Worm (Caenorhabditis elegans) whole organism, late embryonic: ENCODE data around the gene mltn-7.

Experiments
- C38D4.7 ChIP-seq: fragments of 200-800 bp; sonication (Bioruptor generic); optimal IDR thresholded peaks from 2 replicates; lab custom pipeline; 2018; ENCODE audit warnings: mild to moderate bottlenecking, missing genetic modification characterization, moderate library complexity, missing compliant biosample characterization
- F13H6.1 ChIP-seq: sonication (generic microtip); optimal IDR thresholded peaks from 2 replicates; lab custom pipeline; 2016; ENCODE audit warnings: missing genetic modification characterization, missing compliant biosample characterization
- K09A11.1 ChIP-seq: sonication (generic microtip); optimal IDR thresholded peaks from 2 replicates; lab custom pipeline; 2017; ENCODE audit warnings: antibody characterized with exemption, mild to moderate bottlenecking, missing genetic modification characterization, missing compliant biosample characterization; ENCODE audit not compliant: insufficient read depth
- Y22D7AL.16 ChIP-seq: sonication (generic microtip); optimal IDR thresholded peaks from 2 replicates; lab custom pipeline; 2016; ENCODE audit warnings: missing genetic modification characterization, missing compliant biosample characterization
- ama-1 ChIP-seq: fragments of 150-350 bp; optimal IDR thresholded peaks from 2 replicates; lab custom pipeline; 2014
- ceh-18 ChIP-seq: sonication (generic microtip); optimal IDR thresholded peaks from 2 replicates; lab custom pipeline; 2016; ENCODE audit warnings: missing genetic modification characterization, missing compliant biosample characterization
- ceh-19 ChIP-seq: fragments of 200-800 bp; sonication (Bioruptor generic); optimal IDR thresholded peaks from 2 replicates; lab custom pipeline; 2018; ENCODE audit warnings: mild to moderate bottlenecking, missing genetic modification characterization, missing compliant biosample characterization
- ceh-24 ChIP-seq: sonication (generic microtip); optimal IDR thresholded peaks from 2 replicates; lab custom pipeline; 2016; ENCODE audit warnings: mild to moderate bottlenecking, missing genetic modification characterization, missing compliant biosample characterization
- ceh-30 ChIP-seq: fragments of 150-350 bp; optimal IDR thresholded peaks from 2 replicates; lab custom pipeline; 2014; ENCODE audit warnings: missing biosample characterization, missing genetic modification characterization
- ceh-31 ChIP-seq: sonication (generic microtip); optimal IDR thresholded peaks from 2 replicates; lab custom pipeline; 2016; ENCODE audit warnings: missing genetic modification characterization, missing compliant biosample characterization
- ceh-34 ChIP-seq: sonication (generic microtip); optimal IDR thresholded peaks from 2 replicates; lab custom pipeline; 2016; ENCODE audit warnings: mild to moderate bottlenecking, missing genetic modification characterization, missing compliant biosample characterization
- ceh-48 ChIP-seq: sonication (generic microtip); optimal IDR thresholded peaks from 2 replicates; lab custom pipeline; 2016; ENCODE audit warnings: missing genetic modification characterization, inconsistent platforms, missing compliant biosample characterization
- ceh-6 ChIP-seq: fragments of 200-800 bp; sonication (Bioruptor generic); optimal IDR thresholded peaks from 2 replicates; lab custom pipeline; 2018; ENCODE audit warnings: mild to moderate bottlenecking, missing genetic modification characterization, missing compliant biosample characterization
- ceh-9 ChIP-seq: sonication (generic microtip); optimal IDR thresholded peaks from 2 replicates; lab custom pipeline; 2016; ENCODE audit warnings: mild to moderate bottlenecking, missing genetic modification characterization, inconsistent platforms, missing compliant biosample characterization
- dmd-4 ChIP-seq: sonication (generic microtip); optimal IDR thresholded peaks from 2 replicates; lab custom pipeline; 2016; ENCODE audit warnings: borderline replicate concordance, missing genetic modification characterization, missing compliant biosample characterization
- dve-1 ChIP-seq: sonication (generic microtip); optimal IDR thresholded peaks from 2 replicates; lab custom pipeline; 2017; ENCODE audit warnings: antibody characterized with exemption, mild to moderate bottlenecking, missing genetic modification characterization, missing compliant biosample characterization
- elt-2 ChIP-seq: sonication (generic microtip); optimal IDR thresholded peaks from 2 replicates; lab custom pipeline; 2016; ENCODE audit warnings: missing genetic modification reagents, missing genetic modification characterization, missing compliant biosample characterization
- elt-4 ChIP-seq: sonication (generic microtip); optimal IDR thresholded peaks from 2 replicates; lab custom pipeline; 2016; ENCODE audit warnings: missing genetic modification characterization, missing compliant biosample characterization
- fkh-10 ChIP-seq: fragments of 150-350 bp; optimal IDR thresholded peaks from 2 replicates; lab custom pipeline; 2014; ENCODE audit warnings: missing biosample characterization, missing genetic modification reagents, missing genetic modification characterization
- fkh-6 ChIP-seq: sonication (generic microtip); optimal IDR thresholded peaks from 2 replicates; lab custom pipeline; 2016; ENCODE audit warnings: missing genetic modification characterization, missing compliant biosample characterization
- gmeb-2 ChIP-seq: sonication (generic microtip); optimal IDR thresholded peaks from 2 replicates; lab custom pipeline; 2016; ENCODE audit warnings: missing genetic modification characterization, inconsistent platforms, missing compliant biosample characterization
- hlh-13 ChIP-seq: fragments of 200-800 bp; sonication (Bioruptor generic); optimal IDR thresholded peaks from 2 replicates; lab custom pipeline; 2018; ENCODE audit warnings: mild to moderate bottlenecking, missing genetic modification characterization, missing compliant biosample characterization
- hlh-15 ChIP-seq: sonication (generic microtip); optimal IDR thresholded peaks from 2 replicates; lab custom pipeline; 2016; ENCODE audit warnings: missing genetic modification characterization, missing compliant biosample characterization
- hlh-6 ChIP-seq: sonication (generic microtip); optimal IDR thresholded peaks from 2 replicates; lab custom pipeline; 2016; ENCODE audit warnings: missing genotype, missing genetic modification characterization, missing compliant biosample characterization
- hlh-8 ChIP-seq: sonication (generic microtip); optimal IDR thresholded peaks from 2 replicates; lab custom pipeline; 2016; ENCODE audit warnings: missing genotype, missing genetic modification characterization, missing compliant biosample characterization
- madf-2 ChIP-seq: sonication (generic microtip); optimal IDR thresholded peaks from 2 replicates; lab custom pipeline; 2017; ENCODE audit warnings: missing genetic modification characterization, missing compliant biosample characterization
- nhr-11 ChIP-seq: fragments of 150-350 bp; optimal IDR thresholded peaks from 2 replicates; lab custom pipeline; 2014; ENCODE audit warnings: missing biosample characterization, missing genetic modification characterization
- npax-4 ChIP-seq: sonication (generic microtip); optimal IDR thresholded peaks from 2 replicates; lab custom pipeline; 2016; ENCODE audit warnings: missing genetic modification characterization, missing compliant biosample characterization
- odd-2 ChIP-seq: sonication (generic microtip); optimal IDR thresholded peaks from 2 replicates; lab custom pipeline; 2017; ENCODE audit warnings: antibody characterized with exemption, mild to moderate bottlenecking, missing genetic modification characterization, missing compliant biosample characterization
- pag-3 ChIP-seq: sonication (generic microtip); optimal IDR thresholded peaks from 2 replicates; lab custom pipeline; 2016; ENCODE audit warnings: missing compliant biosample characterization, missing genetic modification characterization, borderline replicate concordance
- pat-9 ChIP-seq: fragments of 200-800 bp; sonication (Bioruptor generic); optimal IDR thresholded peaks from 2 replicates; lab custom pipeline; 2018; ENCODE audit warnings: mild to moderate bottlenecking, missing genetic modification characterization, moderate library complexity, missing compliant biosample characterization
- pros-1 ChIP-seq: fragments of 150-350 bp; optimal IDR thresholded peaks from 2 replicates; lab custom pipeline; 2014; ENCODE audit warnings: missing biosample characterization, missing genetic modification reagents, missing genetic modification characterization
- ref-2 ChIP-seq: sonication (generic microtip); optimal IDR thresholded peaks from 2 replicates; lab custom pipeline; 2016; ENCODE audit warnings: missing genetic modification characterization, missing compliant biosample characterization
- sdc-2 ChIP-seq: sonication (generic microtip); optimal IDR thresholded peaks from 2 replicates; lab custom pipeline; 2016; ENCODE audit warnings: missing genotype, missing genetic modification characterization, missing compliant biosample characterization
- sox-2 ChIP-seq: fragments of 200-800 bp; sonication (Bioruptor generic); IDR thresholded peaks from 2 replicates; pipeline ENCODE4 v1.3.6; 2022; ENCODE audit warnings: missing genetic modification reagents, missing genetic modification characterization, missing compliant biosample characterization
- syd-9 ChIP-seq: sonication (generic microtip); optimal IDR thresholded peaks from 2 replicates; lab custom pipeline; 2016; ENCODE audit warnings: mild to moderate bottlenecking, missing genetic modification characterization, moderate library complexity, missing compliant biosample characterization
- tbx-2 ChIP-seq: sonication (generic microtip); optimal IDR thresholded peaks from 2 replicates; lab custom pipeline; 2016; ENCODE audit warnings: missing genetic modification characterization, missing compliant biosample characterization
- tbx-7 ChIP-seq: sonication (generic microtip); optimal IDR thresholded peaks from 2 replicates; lab custom pipeline; 2016; ENCODE audit warnings: missing genotype, missing genetic modification characterization, missing compliant biosample characterization
- ttx-3 ChIP-seq: sonication (generic microtip); optimal IDR thresholded peaks from 2 replicates; lab custom pipeline; 2016; ENCODE audit warnings: missing genetic modification reagents, missing genetic modification characterization, missing compliant biosample characterization
- unc-3 ChIP-seq, 2 experiments: fragments of 200-800 bp in 1 of 2; sonication (Bioruptor generic) in 1 of 2; sonication (generic microtip) in 1 of 2; conservative IDR thresholded peaks in 1 of 2; optimal IDR thresholded peaks in 1 of 2; 2 replicates each; pipeline versions ENCODE4 v1.3.6 to Lab custom; 2016 to 2022; ENCODE audit warnings: missing compliant biosample characterization in 2 of 2, missing genetic modification characterization in 2 of 2, missing genetic modification reagents in 1 of 2
- unc-55 ChIP-seq: sonication (generic microtip); optimal IDR thresholded peaks from 2 replicates; lab custom pipeline; 2017; ENCODE audit warnings: missing biosample characterization, missing genetic modification reagents, missing genetic modification characterization
- zip-5 ChIP-seq: sonication (generic microtip); optimal IDR thresholded peaks from 2 replicates; lab custom pipeline; 2016; ENCODE audit warnings: missing genetic modification characterization, missing compliant biosample characterization

Gene mltn-7

DNA sequence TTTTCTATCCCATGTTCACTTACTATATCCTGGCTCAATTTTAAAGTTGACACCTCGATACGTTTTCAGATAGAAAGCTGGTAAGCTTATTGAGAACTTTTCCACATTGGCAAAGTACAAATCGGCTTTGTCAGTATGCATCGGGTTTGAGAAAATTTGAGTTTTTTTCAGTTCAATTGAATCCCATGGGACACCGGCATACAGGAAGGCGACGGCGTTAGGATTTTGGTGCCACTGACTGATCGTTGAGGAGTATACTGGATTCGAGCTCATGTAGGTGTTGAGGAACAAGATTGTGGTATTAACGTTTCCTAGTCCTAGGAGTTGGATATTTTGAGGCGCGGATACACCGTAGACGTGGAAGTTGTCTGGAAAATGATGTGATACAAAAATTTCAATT is 42.7 kb downstream of the mltn-7 start:
- TF ChIP-seq fkh-10 (GFP tag; lab: Kevin White, UChicago) = no peak
- TF ChIP-seq pat-9 (tag; lab: Kevin White, UChicago) = no peak
- TF ChIP-seq ceh-6 (GFP tag; lab: Kevin White, UChicago) = no peak
- TF ChIP-seq ceh-34 (tag; lab: Kevin White, UChicago) = no peak
- TF ChIP-seq hlh-6 (tag; lab: Kevin White, UChicago) = no peak
- no peak for TF ChIP-seq hlh-15
- no peak for TF ChIP-seq ceh-19 (GFP tag; lab: Kevin White, UChicago)
- no peak for TF ChIP-seq odd-2 (tag; lab: Kevin White, UChicago)
- no peak for TF ChIP-seq ceh-9
- no peak for TF ChIP-seq ttx-3 (tag; lab: Kevin White, UChicago)
- TF ChIP-seq gmeb-2 = no peak
- no peak for TF ChIP-seq hlh-13
- TF ChIP-seq sox-2 (GFP tag; lab: Robert Waterston, UW) = no peak
- TF ChIP-seq sdc-2 (tag; lab: Kevin White, UChicago) = no peak
- no peak for TF ChIP-seq nhr-11 (tag; lab: Kevin White, UChicago)
- no peak for TF ChIP-seq ceh-31
- TF ChIP-seq dve-1 = no peak
- TF ChIP-seq elt-4 = no peak
- no peak for TF ChIP-seq F13H6.1 (tag; lab: Kevin White, UChicago)
- no peak for TF ChIP-seq tbx-2 (tag; lab: Kevin White, UChicago)
- TF ChIP-seq, all 69 proteins: peak for 0

DNA sequence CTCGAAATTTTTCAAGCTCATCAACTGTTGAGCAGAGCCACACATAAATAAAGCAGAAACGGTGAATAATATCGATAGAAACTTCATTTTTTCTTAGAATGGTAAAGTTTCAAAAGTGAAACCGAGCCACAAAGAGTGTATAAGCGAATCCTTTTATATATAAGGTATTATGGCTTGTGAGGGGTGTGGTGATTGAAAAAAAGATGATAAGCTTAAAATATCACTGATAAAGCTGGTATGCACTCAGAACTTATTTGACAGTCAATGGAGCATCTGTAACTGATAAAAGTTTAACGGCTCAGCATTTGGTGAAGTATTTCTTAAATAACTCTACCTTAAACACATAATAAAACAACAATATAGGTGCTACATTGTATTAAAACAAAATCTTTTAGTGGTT is 44.5 kb downstream of the mltn-7 start, which contains the start of gene dod-19:
dod-19 (minus strand) TSS at position 130 of the 400 bp plus-strand sequence.
- TF ChIP-seq ref-2 (tag; lab: Kevin White, UChicago) = no peak
- TF ChIP-seq ceh-31 = no peak
- no peak for TF ChIP-seq pag-3 (tag; lab: Kevin White, UChicago)
- no peak for TF ChIP-seq gmeb-2
- TF ChIP-seq K09A11.1 (tag; lab: Kevin White, UChicago) = no peak
- TF ChIP-seq hlh-8 = no peak
- no peak for TF ChIP-seq fkh-6 (tag; lab: Kevin White, UChicago)
- no peak for TF ChIP-seq C38D4.7 (GFP tag; lab: Kevin White, UChicago)
- no peak for TF ChIP-seq ceh-30 (tag; lab: Kevin White, UChicago)
- no peak for TF ChIP-seq fkh-10 (GFP tag; lab: Kevin White, UChicago)
- TF ChIP-seq ceh-18 (tag; lab: Kevin White, UChicago) = no peak
- no peak for TF ChIP-seq zip-5
- TF ChIP-seq, all 69 proteins: peak for 0

DNA sequence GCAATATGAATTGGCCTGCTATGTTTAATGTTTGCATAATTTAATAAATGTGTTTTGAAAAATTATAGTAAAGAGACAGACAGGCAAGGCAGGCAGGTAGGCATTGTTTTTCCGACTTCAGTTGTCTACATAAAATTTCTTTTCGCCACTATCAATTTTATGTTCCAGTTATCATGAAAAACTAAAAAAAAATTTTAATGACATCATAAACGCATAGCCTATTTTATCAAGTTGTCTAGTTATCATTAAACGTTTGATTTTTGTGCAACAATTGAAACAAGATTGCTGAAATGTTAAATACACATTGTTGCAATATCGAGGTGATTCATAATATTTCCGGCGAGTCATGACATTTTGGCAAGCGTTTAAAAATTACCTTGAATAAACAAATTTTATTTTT is 44.9 kb downstream of the mltn-7 start:
- no peak for TF ChIP-seq unc-55 (GFP tag; lab: Kevin White, UChicago)
- peak; percentile 18 for TF ChIP-seq elt-2 (tag; lab: Kevin White, UChicago)

ce11 chrV:417656-418353 is 47.7 kb downstream of the mltn-7 start, which contains the start of gene irg-8:
Gene irg-8, minus strand, starts transcription at chrV:417706.
- no peak for TF ChIP-seq sox-2 (GFP tag; lab: Robert Waterston, UW)
- no peak for TF ChIP-seq ceh-24 (tag; lab: Kevin White, UChicago)
- no peak for TF ChIP-seq C38D4.7 (GFP tag; lab: Kevin White, UChicago)
- TF ChIP-seq syd-9 (tag; lab: Kevin White, UChicago) = no peak
- no peak for TF ChIP-seq unc-3 (GFP tag; conservative IDR thresholded peaks at IDR 0.05; lab: Robert Waterston, UW)
- no peak for TF ChIP-seq unc-3 (tag; optimal IDR thresholded peaks at IDR 0.05; lab: Kevin White, UChicago)
- no peak for TF ChIP-seq hlh-15
- TF ChIP-seq Y22D7AL.16 (tag; lab: Kevin White, UChicago) = no peak
- TF ChIP-seq dmd-4 (tag; lab: Kevin White, UChicago) = no peak
- TF ChIP-seq F13H6.1 (tag; lab: Kevin White, UChicago) = no peak
- no peak for TF ChIP-seq tbx-7 (tag; lab: Kevin White, UChicago)
- no peak for TF ChIP-seq ama-1 (lab: Kevin White, UChicago)
- no peak for TF ChIP-seq ceh-34 (tag; lab: Kevin White, UChicago)
- no peak for TF ChIP-seq pros-1 (tag; lab: Kevin White, UChicago)
- no peak for TF ChIP-seq nhr-11 (tag; lab: Kevin White, UChicago)
- no peak for TF ChIP-seq npax-4 (tag; lab: Kevin White, UChicago)
- TF ChIP-seq madf-2 (tag; lab: Kevin White, UChicago) = no peak
- TF ChIP-seq ceh-48 (tag; lab: Kevin White, UChicago) = no peak
- no peak for TF ChIP-seq tbx-2 (tag; lab: Kevin White, UChicago)
- TF ChIP-seq dve-1 = no peak
- TF ChIP-seq ceh-6 (GFP tag; lab: Kevin White, UChicago) = no peak
